Worm (Caenorhabditis elegans): Measurements from ENCODE around the gene F20G2.2.

DNA sequence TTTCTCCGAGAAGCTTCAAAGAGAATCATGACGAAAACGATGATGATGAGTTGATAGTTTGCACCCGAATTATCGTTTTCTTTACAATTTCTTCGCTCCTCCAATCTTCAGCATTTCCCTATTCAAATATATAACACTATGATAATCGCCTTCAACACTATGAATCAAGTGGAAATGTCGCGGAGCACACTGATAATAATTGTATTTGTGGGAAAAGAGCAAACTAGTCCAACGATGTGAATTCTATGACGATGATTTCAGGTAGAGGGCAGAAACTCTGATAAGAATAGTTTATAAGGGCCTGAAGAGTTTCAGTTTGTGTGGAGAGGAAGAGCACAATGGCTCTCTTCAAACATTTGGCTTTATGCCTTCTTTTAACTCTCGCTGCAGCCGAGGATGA, 39.7 kb downstream of the F20G2.2 start, which contains the start of gene T01D3.6:
- TF ChIP-seq ref-1 (GFP tag; conservative IDR thresholded peaks at IDR 0.05): no peak
- no peak for TF ChIP-seq med-1 (GFP tag; optimal IDR thresholded peaks at IDR 0.05; ENCODE audit: insufficient read depth)
- no peak for TF ChIP-seq flt-1 (GFP tag; IDR thresholded peaks at IDR 0.05)
- TF ChIP-seq tab-1 (GFP tag; IDR thresholded peaks at IDR 0.05): no peak
- TF ChIP-seq ztf-23 (GFP tag; IDR thresholded peaks at IDR 0.05): no peak
- TF ChIP-seq ztf-29 (GFP tag; IDR thresholded peaks at IDR 0.05): no peak
- no peak for TF ChIP-seq klf-2 (GFP tag; conservative IDR thresholded peaks at IDR 0.05)
- TF ChIP-seq T22C8.4 (GFP tag; IDR thresholded peaks at IDR 0.05): no peak
